Worm (Caenorhabditis elegans): ENCODE measurements around the gene C08B6.5.

Gene C08B6.5

DNA sequence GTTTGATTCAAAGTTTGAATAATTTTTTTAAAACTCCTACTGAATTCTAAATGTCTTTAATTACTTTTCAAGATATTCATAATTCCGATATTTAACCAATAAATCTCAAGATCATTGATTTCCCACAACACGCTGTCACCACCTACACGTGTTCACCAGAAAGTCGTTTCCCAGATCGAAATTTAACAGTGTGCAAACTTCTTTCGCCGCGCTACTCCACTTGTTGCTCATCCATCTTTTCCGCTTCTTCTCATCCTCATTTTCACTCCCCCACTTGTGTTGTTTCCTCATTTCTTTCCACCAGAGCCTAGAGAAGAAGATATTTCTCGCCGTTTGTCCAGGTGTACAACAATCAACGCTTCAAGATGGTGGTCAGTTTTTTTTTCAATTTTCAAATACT lies 28.1 kb downstream of the C08B6.5 start, which contains the start of gene C51E3.9:
C51E3.9 (plus strand) TSS at position 301 of the 400 bp plus-strand sequence.
- TF ChIP-seq nhr-237 (tag; optimal IDR thresholded peaks at IDR 0.05) (no peak), ztf-11 (tag; optimal IDR thresholded peaks at IDR 0.05) (no peak), drap-1 (GFP tag; optimal IDR thresholded peaks at IDR 0.05) (no peak), hlh-1 (tag; optimal IDR thresholded peaks at IDR 0.05) (peak; percentile 27), sem-2 (GFP tag; optimal IDR thresholded peaks at IDR 0.05) (no peak)

DNA sequence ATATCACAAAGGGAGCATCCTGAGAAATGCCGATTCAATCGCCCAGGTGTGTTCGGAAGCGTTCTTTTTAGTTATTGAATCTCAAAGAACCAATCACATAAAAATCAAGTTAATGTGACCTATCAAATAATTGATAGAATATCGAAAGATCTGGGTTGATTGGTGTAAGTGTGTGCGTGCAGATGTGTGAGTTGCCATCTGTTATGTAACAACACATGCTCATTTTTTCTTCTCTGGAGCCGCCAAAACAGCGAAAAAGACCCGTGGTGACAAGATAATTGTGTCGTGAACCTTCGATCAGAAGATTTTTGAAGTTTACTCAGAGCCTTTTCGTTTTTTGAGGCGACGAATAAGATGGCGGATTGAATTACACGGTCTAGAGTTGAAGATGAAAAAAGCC lies 29.2 kb downstream of the C08B6.5 start:
- no peak for TF ChIP-seq lin-13 (tag; optimal IDR thresholded peaks at IDR 0.05)
- no peak for TF ChIP-seq nhr-28 (tag; optimal IDR thresholded peaks at IDR 0.05)
- TF ChIP-seq nhr-2 (tag; optimal IDR thresholded peaks at IDR 0.05): no peak
- no peak for TF ChIP-seq sem-2 (GFP tag; optimal IDR thresholded peaks at IDR 0.05)
- no peak for TF ChIP-seq elt-1 (tag; optimal IDR thresholded peaks at IDR 0.05; ENCODE audit: borderline replicate concordance, insufficient read depth)
- TF ChIP-seq bed-3 (GFP tag; optimal IDR thresholded peaks at IDR 0.05): no peak
- peak; percentile 52 for TF ChIP-seq hlh-1 (tag; optimal IDR thresholded peaks at IDR 0.05)
- TF ChIP-seq sptf-1 (tag; optimal IDR thresholded peaks at IDR 0.05): no peak
- TF ChIP-seq mab-5 (tag; optimal IDR thresholded peaks at IDR 0.05): no peak
- TF ChIP-seq M03D4.4 (tag; optimal IDR thresholded peaks at IDR 0.05): no peak
- peak; percentile 16 for TF ChIP-seq unc-120 (tag; optimal IDR thresholded peaks at IDR 0.05; ENCODE audit: poor library complexity, severe bottlenecking)
- TF ChIP-seq nhr-237 (tag; optimal IDR thresholded peaks at IDR 0.05): no peak
- no peak for TF ChIP-seq pha-4 (tag; optimal IDR thresholded peaks at IDR 0.05)
- no peak for TF ChIP-seq elt-3 (tag; optimal IDR thresholded peaks at IDR 0.05)
- TF ChIP-seq nhr-12 (tag; optimal IDR thresholded peaks at IDR 0.05): no peak
- TF ChIP-seq ces-1 (GFP tag; optimal IDR thresholded peaks at IDR 0.05): no peak
- TF ChIP-seq unc-62 (GFP tag; optimal IDR thresholded peaks at IDR 0.05): peak; percentile 44
- no peak for TF ChIP-seq flh-1 (GFP tag; optimal IDR thresholded peaks at IDR 0.05)
- no peak for TF ChIP-seq ztf-11 (tag; optimal IDR thresholded peaks at IDR 0.05)
- no peak for TF ChIP-seq tbx-8 (GFP tag; optimal IDR thresholded peaks at IDR 0.05)
- TF ChIP-seq ceh-39 (tag; optimal IDR thresholded peaks at IDR 0.05): no peak
- TF ChIP-seq cnd-1 (tag; optimal IDR thresholded peaks at IDR 0.05): no peak
- TF ChIP-seq nhr-76 (tag; optimal IDR thresholded peaks at IDR 0.05): no peak
- TF ChIP-seq snpc-4 (tag; optimal IDR thresholded peaks at IDR 0.05): no peak

ce11 chrV:10148352-10148751 lies 30.8 kb downstream of the C08B6.5 start, which contains the start of gene srsx-26:
Gene srsx-26, plus strand, starts transcription at chrV:10148652.
- no peak for TF ChIP-seq nhr-237 (tag; optimal IDR thresholded peaks at IDR 0.05)
- no peak for TF ChIP-seq nhr-12 (tag; optimal IDR thresholded peaks at IDR 0.05)
- TF ChIP-seq nhr-28 (tag; optimal IDR thresholded peaks at IDR 0.05): no peak
- TF ChIP-seq unc-120 (tag; optimal IDR thresholded peaks at IDR 0.05; ENCODE audit: poor library complexity, severe bottlenecking): no peak
- TF ChIP-seq tbx-8 (GFP tag; optimal IDR thresholded peaks at IDR 0.05): no peak
- TF ChIP-seq blmp-1 (tag; optimal IDR thresholded peaks at IDR 0.05): no peak
- TF ChIP-seq mab-5 (tag; optimal IDR thresholded peaks at IDR 0.05): no peak
- TF ChIP-seq unc-39 (tag; optimal IDR thresholded peaks at IDR 0.05): no peak
- TF ChIP-seq unc-62 (GFP tag; optimal IDR thresholded peaks at IDR 0.05): no peak
- no peak for TF ChIP-seq nhr-2 (tag; optimal IDR thresholded peaks at IDR 0.05)

- TF ChIP-seq unc-120 (tag; optimal IDR thresholded peaks at IDR 0.05; ENCODE audit: poor library complexity, severe bottlenecking) (no peak), lin-13 (tag; optimal IDR thresholded peaks at IDR 0.05) (no peak), elt-3 (tag; optimal IDR thresholded peaks at IDR 0.05) (no peak), mls-2 (tag; optimal IDR thresholded peaks at IDR 0.05) (no peak), ham-2 (GFP tag; optimal IDR thresholded peaks at IDR 0.05) (no peak), cnd-1 (tag; optimal IDR thresholded peaks at IDR 0.05) (no peak), snpc-4 (tag; optimal IDR thresholded peaks at IDR 0.05) (no peak), nhr-12 (tag; optimal IDR thresholded peaks at IDR 0.05) (no peak), unc-39 (tag; optimal IDR thresholded peaks at IDR 0.05) (no peak), ztf-11 (tag; optimal IDR thresholded peaks at IDR 0.05) (no peak), flh-1 (GFP tag; optimal IDR thresholded peaks at IDR 0.05) (no peak)
Measured at ce11 chrV:10149728-10150127, 32.2 kb downstream of the C08B6.5 start, which contains the start of gene srsx-27. Gene srsx-27, plus strand, starts transcription at chrV:10150028.

ce11 chrV:10152278-10152677 lies 34.7 kb downstream of the C08B6.5 start, which contains the start of gene srsx-28:
Gene srsx-28, plus strand, starts transcription at chrV:10152578.
- TF ChIP-seq ceh-39 (tag; optimal IDR thresholded peaks at IDR 0.05) (no peak), ceh-43 (GFP tag; optimal IDR thresholded peaks at IDR 0.05) (no peak), elt-1 (tag; optimal IDR thresholded peaks at IDR 0.05; ENCODE audit: borderline replicate concordance, insufficient read depth) (no peak), sem-2 (GFP tag; optimal IDR thresholded peaks at IDR 0.05) (no peak), flh-1 (GFP tag; optimal IDR thresholded peaks at IDR 0.05) (no peak), nhr-12 (tag; optimal IDR thresholded peaks at IDR 0.05) (no peak), nhr-28 (tag; optimal IDR thresholded peaks at IDR 0.05) (no peak), ces-1 (GFP tag; optimal IDR thresholded peaks at IDR 0.05) (no peak), elt-3 (tag; optimal IDR thresholded peaks at IDR 0.05) (no peak), mab-5 (tag; optimal IDR thresholded peaks at IDR 0.05) (no peak), unc-39 (tag; optimal IDR thresholded peaks at IDR 0.05) (no peak), lin-13 (tag; optimal IDR thresholded peaks at IDR 0.05) (no peak), ztf-11 (tag; optimal IDR thresholded peaks at IDR 0.05) (no peak), snpc-4 (tag; optimal IDR thresholded peaks at IDR 0.05) (no peak), M03D4.4 (tag; optimal IDR thresholded peaks at IDR 0.05) (no peak), mls-2 (tag; optimal IDR thresholded peaks at IDR 0.05) (no peak), nhr-237 (tag; optimal IDR thresholded peaks at IDR 0.05) (no peak)
